Worm (Caenorhabditis elegans) whole organism, L2 larva: ENCODE data around the gene acbp-5.

Experiments used
- ZK546.5 ChIP-seq: sonication (generic microtip); optimal IDR thresholded peaks from 2 replicates; lab custom pipeline; 2017; ENCODE audit warnings: missing biosample characterization, missing genetic modification characterization
- alr-1 ChIP-seq: fragments of 150-350 bp; optimal IDR thresholded peaks from 2 replicates; lab custom pipeline; 2014; ENCODE audit warnings: missing biosample characterization, missing genetic modification characterization
- aly-2 ChIP-seq: fragments of 150-350 bp; optimal IDR thresholded peaks from 2 replicates; lab custom pipeline; 2014; ENCODE audit warnings: missing biosample characterization, missing genetic modification characterization
- ceh-82 ChIP-seq: fragments of 150-350 bp; optimal IDR thresholded peaks from 2 replicates; lab custom pipeline; 2014; ENCODE audit warnings: missing biosample characterization, missing genetic modification characterization
- mbf-1 ChIP-seq: sonication (generic microtip); optimal IDR thresholded peaks from 2 replicates; lab custom pipeline; 2017; ENCODE audit warnings: missing biosample characterization, missing genetic modification characterization
- mdl-1 ChIP-seq, 2 experiments: fragments of 150-350 bp in 1 of 2; sonication (generic microtip) in 1 of 2; optimal IDR thresholded peaks; 2 replicates each; lab custom pipeline; 2017; ENCODE audit warnings: missing biosample characterization in 2 of 2, missing genetic modification characterization in 2 of 2

DNA sequence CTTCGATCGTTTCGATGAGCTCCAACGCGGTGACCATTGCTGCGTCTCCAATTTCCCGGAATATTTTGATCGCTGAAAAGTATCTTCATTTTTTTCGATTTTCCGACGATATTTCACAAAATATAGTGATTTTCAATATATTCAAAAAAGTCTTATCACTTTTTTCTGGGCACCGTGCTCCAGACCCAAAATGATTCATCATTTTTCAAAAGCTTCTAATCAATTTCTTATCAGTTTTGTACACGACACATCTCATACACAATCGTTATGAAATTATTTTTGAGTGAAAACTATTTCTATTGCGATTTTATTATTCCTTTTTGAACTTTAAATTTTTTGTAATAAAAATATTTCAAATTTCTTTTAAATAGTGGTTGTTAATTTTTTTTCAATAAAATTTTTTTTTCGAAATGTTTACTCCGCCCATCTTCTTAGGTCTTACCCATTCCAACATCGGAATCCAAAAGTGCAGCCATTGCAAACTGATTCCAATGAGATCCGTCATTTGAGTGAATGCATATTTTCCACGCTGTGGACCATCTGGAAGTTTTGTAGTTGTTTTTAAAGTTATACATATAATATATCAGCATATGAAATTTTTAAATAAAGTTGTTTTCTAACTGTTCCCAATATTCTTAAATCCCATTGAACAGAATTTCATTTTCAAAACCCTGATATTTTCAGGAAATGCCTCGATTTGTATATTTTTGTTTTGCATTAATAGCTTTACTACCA, 37.4 kb upstream of the acbp-5 start, which contains the start of gene sid-2:
- no peak for TF ChIP-seq mdl-1 (tag; optimal IDR thresholded peaks at IDR 0.05; lab: Kevin White, UChicago)
- no peak for TF ChIP-seq mbf-1 (tag; lab: Kevin White, UChicago)
- no peak for TF ChIP-seq alr-1 (tag; lab: Kevin White, UChicago)
- no peak for TF ChIP-seq ceh-82 (tag; lab: Kevin White, UChicago)
- TF ChIP-seq ZK546.5 (tag; lab: Kevin White, UChicago) = no peak
- TF ChIP-seq aly-2 (tag; lab: Kevin White, UChicago) = no peak
